Worm (Caenorhabditis elegans) whole organism, early embryonic: ENCODE results near the gene K12G11.6.

Experiments
- B0310.2 ChIP-seq: sonication (generic microtip); optimal IDR thresholded peaks from 2 replicates; lab custom pipeline; 2016; ENCODE audit warnings: mild to moderate bottlenecking, missing genetic modification characterization, missing compliant biosample characterization
- F13C5.2 ChIP-seq: sonication (generic microtip); optimal IDR thresholded peaks from 2 replicates; lab custom pipeline; 2017; ENCODE audit warnings: mild to moderate bottlenecking, missing genetic modification characterization, inconsistent platforms, missing compliant biosample characterization
- ama-1 ChIP-seq: fragments of 150-350 bp; optimal IDR thresholded peaks from 2 replicates; lab custom pipeline; 2014
- ceh-13 ChIP-seq: fragments of 200-800 bp; sonication (Bioruptor generic); optimal IDR thresholded peaks from 2 replicates; lab custom pipeline; 2018; ENCODE audit warnings: mild to moderate bottlenecking, missing genetic modification characterization, missing compliant biosample characterization
- ceh-36 ChIP-seq: sonication (generic microtip); optimal IDR thresholded peaks from 2 replicates; lab custom pipeline; 2016; ENCODE audit warnings: missing genetic modification characterization, inconsistent platforms, missing compliant biosample characterization
- flt-1 ChIP-seq: fragments of 200-800 bp; sonication (Bioruptor generic); IDR thresholded peaks from 2 replicates; pipeline ENCODE4 v1.3.6; 2022; ENCODE audit warnings: missing genetic modification characterization, missing compliant biosample characterization
- hmg-4 ChIP-seq: fragments of 200-800 bp; sonication (Bioruptor generic); optimal IDR thresholded peaks from 2 replicates; lab custom pipeline; 2018; ENCODE audit warnings: mild to moderate bottlenecking, missing genetic modification characterization, missing compliant biosample characterization
- hnd-1 ChIP-seq: sonication (generic microtip); optimal IDR thresholded peaks from 2 replicates; lab custom pipeline; 2016; ENCODE audit warnings: missing genetic modification characterization, missing compliant biosample characterization
- pes-1 ChIP-seq: fragments of 200-800 bp; sonication (Bioruptor generic); IDR thresholded peaks from 2 replicates; pipeline ENCODE4 v1.3.6; 2022; ENCODE audit warnings: missing genetic modification reagents, missing genetic modification characterization, missing compliant biosample characterization
- tbx-37 ChIP-seq: fragments of 200-800 bp; sonication (Bioruptor generic); conservative IDR thresholded peaks from 2 replicates; pipeline ENCODE4 v1.3.6; 2022; ENCODE audit warnings: missing genetic modification reagents, missing genetic modification characterization, missing compliant biosample characterization
- tra-4 ChIP-seq: sonication (generic microtip); optimal IDR thresholded peaks from 2 replicates; lab custom pipeline; 2017; ENCODE audit warnings: missing genetic modification characterization, missing compliant biosample characterization

ce11 chrV:11945429-11945828 lies 51.3 kb downstream of the K12G11.6 start:
- no peak for TF ChIP-seq pes-1
- TF ChIP-seq ama-1 = no peak
- no peak for TF ChIP-seq hmg-4 (GFP tag; lab: Kevin White, UChicago)
- no peak for TF ChIP-seq flt-1 (GFP tag; lab: Robert Waterston, UW)
- TF ChIP-seq hnd-1 (tag; lab: Kevin White, UChicago) = no peak
- no peak for TF ChIP-seq F13C5.2 (tag; lab: Kevin White, UChicago)
- no peak for TF ChIP-seq ceh-13 (GFP tag; lab: Kevin White, UChicago)
- TF ChIP-seq B0310.2 (tag; lab: Kevin White, UChicago) = no peak
- no peak for TF ChIP-seq tbx-37 (GFP tag; lab: Robert Waterston, UW)
- TF ChIP-seq ceh-36 (tag; lab: Kevin White, UChicago) = no peak
- TF ChIP-seq tra-4 (tag; lab: Kevin White, UChicago) = no peak
